Fruit fly (Drosophila melanogaster) whole organism, prepupa: Measurements from ENCODE around the gene Spn88Ea.

Source experiments
- Blimp-1 ChIP-seq: fragments of 200-800 bp; sonication (Bioruptor generic); optimal IDR thresholded peaks from 3 replicates; lab custom pipeline; 2017; ENCODE audit warnings: missing biosample characterization, missing genetic modification characterization, mild to moderate bottlenecking, moderate library complexity, missing genetic modification reagents
- CG10669 ChIP-seq: fragments of 200-800 bp; sonication (Bioruptor generic); optimal IDR thresholded peaks from 3 replicates; lab custom pipeline; 2018; ENCODE audit warnings: missing biosample characterization, mild to moderate bottlenecking, missing genetic modification characterization, moderate library complexity
- CG11294 ChIP-seq: fragments of 200-800 bp; sonication (Bioruptor generic); IDR thresholded peaks from 2 replicates; pipeline ENCODE4 v1.3.6; 2022; ENCODE audit warnings: missing biosample characterization, missing genetic modification characterization
- CG11762 ChIP-seq: fragments of 200-800 bp; sonication (Bioruptor generic); optimal IDR thresholded peaks from 3 replicates; lab custom pipeline; 2016; ENCODE audit warnings: missing biosample characterization, missing genetic modification characterization; ENCODE audit not compliant: insufficient read depth
- CG11902 ChIP-seq: fragments of 200-800 bp; sonication (Bioruptor generic); optimal IDR thresholded peaks from 3 replicates; lab custom pipeline; 2016; ENCODE audit warnings: missing biosample characterization, missing genetic modification characterization
- CG15336 ChIP-seq: fragments of 200-800 bp; sonication (Bioruptor generic); IDR thresholded peaks from 2 replicates; pipeline ENCODE4 v1.3.6; 2022; ENCODE audit warnings: missing biosample characterization, missing genetic modification characterization
- CG1621 ChIP-seq: fragments of 200-800 bp; sonication (Bioruptor generic); optimal IDR thresholded peaks from 3 replicates; lab custom pipeline; 2018; ENCODE audit warnings: missing biosample characterization, mild to moderate bottlenecking, missing genetic modification characterization
- CG16779 ChIP-seq: fragments of 200-800 bp; sonication (Bioruptor generic); optimal IDR thresholded peaks from 3 replicates; lab custom pipeline; 2017; ENCODE audit warnings: missing biosample characterization, mild to moderate bottlenecking, missing genetic modification characterization
- CG3032 ChIP-seq: fragments of 200-800 bp; optimal IDR thresholded peaks from 2 replicates; lab custom pipeline; 2019; ENCODE audit warnings: missing biosample characterization, mild to moderate bottlenecking, missing genetic modification characterization, moderate library complexity
- CG31627 ChIP-seq: fragments of 200-800 bp; sonication (Bioruptor generic); optimal IDR thresholded peaks from 3 replicates; lab custom pipeline; 2016; ENCODE audit warnings: missing biosample characterization, missing genetic modification characterization
- CG32006 ChIP-seq: fragments of 200-800 bp; sonication (Bioruptor generic); optimal IDR thresholded peaks from 3 replicates; lab custom pipeline; 2017; ENCODE audit warnings: missing biosample characterization, mild to moderate bottlenecking, missing genetic modification characterization
- CG34406 ChIP-seq: fragments of 200-800 bp; sonication (Bioruptor generic); optimal IDR thresholded peaks from 3 replicates; lab custom pipeline; 2016; ENCODE audit warnings: missing biosample characterization, missing genetic modification characterization
- CG3919 ChIP-seq: fragments of 200-800 bp; sonication (Bioruptor generic); optimal IDR thresholded peaks from 3 replicates; lab custom pipeline; 2016; ENCODE audit warnings: missing biosample characterization, missing genetic modification characterization
- CG4318 ChIP-seq: fragments of 200-800 bp; sonication (Bioruptor generic); optimal IDR thresholded peaks from 3 replicates; lab custom pipeline; 2017; ENCODE audit warnings: missing biosample characterization, mild to moderate bottlenecking, missing genetic modification characterization
- CG6276 ChIP-seq: fragments of 200-800 bp; sonication (Bioruptor generic); optimal IDR thresholded peaks from 2 replicates; lab custom pipeline; 2017; ENCODE audit warnings: missing biosample characterization, mild to moderate bottlenecking, missing genetic modification characterization
- CG6792 ChIP-seq: fragments of 200-800 bp; sonication (Bioruptor generic); optimal IDR thresholded peaks from 3 replicates; lab custom pipeline; 2016; ENCODE audit warnings: missing biosample characterization, missing genetic modification characterization
- CG6808 ChIP-seq: fragments of 200-800 bp; sonication (Bioruptor generic); optimal IDR thresholded peaks from 3 replicates; lab custom pipeline; 2017; ENCODE audit warnings: missing biosample characterization, missing genetic modification characterization, mild to moderate bottlenecking, moderate library complexity, missing genetic modification reagents
- CG6854 ChIP-seq: fragments of 200-800 bp; sonication (Bioruptor generic); optimal IDR thresholded peaks from 2 replicates; lab custom pipeline; 2017; ENCODE audit warnings: missing biosample characterization, mild to moderate bottlenecking, missing genetic modification characterization
- CG7368 ChIP-seq: fragments of 200-800 bp; sonication (Bioruptor generic); optimal IDR thresholded peaks from 3 replicates; lab custom pipeline; 2016; ENCODE audit warnings: missing biosample characterization, missing genetic modification characterization
- CG8319 ChIP-seq: fragments of 200-800 bp; sonication (Bioruptor generic); optimal IDR thresholded peaks from 3 replicates; lab custom pipeline; 2016; ENCODE audit warnings: missing biosample characterization, missing genetic modification characterization
- CG8632 ChIP-seq: fragments of 200-800 bp; sonication (Bioruptor generic); optimal IDR thresholded peaks from 3 replicates; lab custom pipeline; 2016; ENCODE audit warnings: missing biosample characterization, missing genetic modification characterization
- CG9139 ChIP-seq: fragments of 200-800 bp; sonication (Bioruptor generic); optimal IDR thresholded peaks from 3 replicates; lab custom pipeline; 2017; ENCODE audit warnings: missing biosample characterization, mild to moderate bottlenecking, missing genetic modification characterization
- Eip75B ChIP-seq: fragments of 200-800 bp; sonication (Bioruptor generic); optimal IDR thresholded peaks from 3 replicates; lab custom pipeline; 2016; ENCODE audit warnings: missing biosample characterization, missing genetic modification characterization
- Eip78C ChIP-seq: fragments of 200-800 bp; sonication (Bioruptor generic); peaks from one replicate; lab custom pipeline; 2016; ENCODE audit warnings: missing biosample characterization, missing genetic modification characterization
- Eip93F ChIP-seq: fragments of 200-800 bp; sonication (Bioruptor generic); optimal IDR thresholded peaks from 2 replicates; lab custom pipeline; 2016; ENCODE audit warnings: missing biosample characterization, mild to moderate bottlenecking, missing genetic modification characterization
- Ets21C ChIP-seq: fragments of 200-800 bp; sonication (Bioruptor generic); optimal IDR thresholded peaks from 3 replicates; lab custom pipeline; 2016; ENCODE audit warnings: missing biosample characterization, missing genetic modification characterization
- Ets96B ChIP-seq: fragments of 200-800 bp; optimal IDR thresholded peaks from 2 replicates; lab custom pipeline; 2019; ENCODE audit warnings: missing biosample characterization, mild to moderate bottlenecking, missing genetic modification characterization, moderate library complexity
- Gug ChIP-seq: fragments of 200-800 bp; sonication (Bioruptor generic); IDR thresholded peaks from 2 replicates; pipeline ENCODE4 v1.3.6; 2022; ENCODE audit warnings: missing biosample characterization, missing genetic modification characterization
- Hr39 ChIP-seq: fragments of 200-800 bp; sonication (Bioruptor generic); optimal IDR thresholded peaks from 2 replicates; lab custom pipeline; 2016; ENCODE audit warnings: missing biosample characterization, missing genetic modification characterization
- Hr4 ChIP-seq: fragments of 200-800 bp; sonication (Bioruptor generic); optimal IDR thresholded peaks from 3 replicates; lab custom pipeline; 2016; ENCODE audit warnings: missing biosample characterization, missing genetic modification characterization
- Lpt ChIP-seq: fragments of 200-800 bp; sonication (Bioruptor generic); optimal IDR thresholded peaks from 3 replicates; lab custom pipeline; 2016; ENCODE audit warnings: missing biosample characterization, missing genetic modification characterization
- Met ChIP-seq: fragments of 200-800 bp; sonication (Bioruptor generic); optimal IDR thresholded peaks from 3 replicates; lab custom pipeline; 2016; ENCODE audit warnings: missing biosample characterization, missing genetic modification characterization
- OdsH ChIP-seq: fragments of 200-800 bp; sonication (Bioruptor generic); optimal IDR thresholded peaks from 3 replicates; lab custom pipeline; 2016; ENCODE audit warnings: missing biosample characterization, missing genetic modification characterization
- Sox102F ChIP-seq: fragments of 200-800 bp; sonication (Bioruptor generic); optimal IDR thresholded peaks from 2 replicates; lab custom pipeline; 2016; ENCODE audit warnings: missing biosample characterization, mild to moderate bottlenecking, missing genetic modification characterization
- Sox15 ChIP-seq: fragments of 200-800 bp; sonication (Bioruptor generic); optimal IDR thresholded peaks from 3 replicates; lab custom pipeline; 2016; ENCODE audit warnings: missing biosample characterization, missing genetic modification characterization
- achi ChIP-seq: fragments of 200-800 bp; sonication (Bioruptor generic); optimal IDR thresholded peaks from 3 replicates; lab custom pipeline; 2016; ENCODE audit warnings: missing biosample characterization, missing genetic modification characterization
- acj6 ChIP-seq: fragments of 200-800 bp; sonication (Bioruptor generic); optimal IDR thresholded peaks from 3 replicates; lab custom pipeline; 2016; ENCODE audit warnings: missing biosample characterization, missing genetic modification characterization
- cyc ChIP-seq: fragments of 200-800 bp; sonication (Bioruptor generic); optimal IDR thresholded peaks from 3 replicates; lab custom pipeline; 2016; ENCODE audit warnings: missing biosample characterization, missing genetic modification characterization
- dac ChIP-seq: fragments of 200-800 bp; sonication (Bioruptor generic); optimal IDR thresholded peaks from 2 replicates; lab custom pipeline; 2017; ENCODE audit warnings: missing biosample characterization, mild to moderate bottlenecking, missing genetic modification characterization
- dsx ChIP-seq: fragments of 200-800 bp; optimal IDR thresholded peaks from 3 replicates; lab custom pipeline; 2019; ENCODE audit warnings: missing biosample characterization, mild to moderate bottlenecking, missing genetic modification characterization, moderate library complexity; ENCODE audit not compliant: poor library complexity, severe bottlenecking
- eg ChIP-seq: fragments of 200-800 bp; sonication (Bioruptor generic); IDR thresholded peaks from 3 replicates; pipeline ENCODE4 v1.3.6; 2022; ENCODE audit warnings: missing biosample characterization, missing genetic modification characterization
- esn ChIP-seq: fragments of 200-800 bp; sonication (Bioruptor generic); optimal IDR thresholded peaks from 2 replicates; lab custom pipeline; 2016; ENCODE audit warnings: missing biosample characterization, mild to moderate bottlenecking, missing genetic modification characterization, moderate library complexity
- fd59A ChIP-seq: fragments of 200-800 bp; sonication (Bioruptor generic); optimal IDR thresholded peaks from 2 replicates; lab custom pipeline; 2017; ENCODE audit warnings: missing biosample characterization, mild to moderate bottlenecking, missing genetic modification characterization, missing genetic modification reagents
- fkh ChIP-seq: fragments of 200-800 bp; sonication (Bioruptor generic); optimal IDR thresholded peaks from 3 replicates; lab custom pipeline; 2017; ENCODE audit warnings: missing biosample characterization, mild to moderate bottlenecking, missing genetic modification characterization, moderate library complexity
- lz ChIP-seq: fragments of 200-800 bp; sonication (Bioruptor generic); optimal IDR thresholded peaks from 3 replicates; lab custom pipeline; 2016; ENCODE audit warnings: missing biosample characterization, missing genetic modification characterization
- net ChIP-seq: fragments of 200-800 bp; sonication (Bioruptor generic); optimal IDR thresholded peaks from 3 replicates; lab custom pipeline; 2016; ENCODE audit warnings: missing biosample characterization, missing genetic modification characterization
- salr ChIP-seq, 2 experiments: fragments of 200-800 bp; sonication (Bioruptor generic); optimal IDR thresholded peaks; 3 replicates each; lab custom pipeline; 2016 to 2018; ENCODE audit warnings: missing biosample characterization in 2 of 2, missing genetic modification characterization in 2 of 2, mild to moderate bottlenecking in 1 of 2
- spab ChIP-seq: fragments of 200-800 bp; sonication (Bioruptor generic); optimal IDR thresholded peaks from 2 replicates; lab custom pipeline; 2017; ENCODE audit warnings: missing biosample characterization, mild to moderate bottlenecking, missing genetic modification characterization, missing genetic modification reagents
- ss ChIP-seq, 2 experiments: fragments of 200-800 bp; sonication (Bioruptor generic); optimal IDR thresholded peaks; 2 replicates in 1 of 2; 3 replicates in 1 of 2; lab custom pipeline; 2017 to 2018; ENCODE audit warnings: mild to moderate bottlenecking in 2 of 2, missing biosample characterization in 2 of 2, missing genetic modification characterization in 2 of 2, moderate library complexity in 1 of 2
- topi ChIP-seq: fragments of 200-800 bp; sonication (Bioruptor generic); optimal IDR thresholded peaks from 3 replicates; lab custom pipeline; 2016; ENCODE audit warnings: missing biosample characterization, missing genetic modification characterization
- vri ChIP-seq: fragments of 200-800 bp; sonication (Bioruptor generic); optimal IDR thresholded peaks from 3 replicates; lab custom pipeline; 2016; ENCODE audit warnings: missing biosample characterization, mild to moderate bottlenecking, missing genetic modification characterization

Gene Spn88Ea

DNA sequence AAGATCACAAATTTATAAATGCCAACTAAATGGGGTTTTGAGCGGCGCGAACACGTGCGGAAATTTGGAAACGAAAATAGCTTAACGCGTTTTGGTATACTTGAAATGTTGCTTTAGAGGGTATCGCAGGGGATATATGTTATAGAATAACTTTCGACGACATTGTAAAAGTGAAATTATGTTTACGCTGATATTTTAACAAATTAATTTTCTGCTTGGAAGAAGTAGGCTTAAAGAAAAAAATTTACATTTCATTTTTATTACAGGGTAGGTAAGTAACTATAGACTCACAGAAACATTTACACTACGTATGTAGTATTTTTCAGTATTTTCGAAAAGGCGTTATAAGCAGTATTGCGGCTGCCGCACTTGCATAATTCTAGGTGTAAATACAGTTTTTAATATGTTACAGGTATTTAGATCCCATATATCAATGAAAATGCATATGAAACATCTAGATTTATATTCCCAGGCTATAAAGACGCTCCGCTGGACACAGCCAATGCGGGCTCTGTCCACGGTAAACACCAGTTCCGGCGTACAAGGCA is 23.2 kb upstream of the Spn88Ea start, which contains the start of the genes Art3 and mRpS10:
Gene Art3 (minus strand): TSS at position 80 of the 548 bp plus-strand sequence.
Gene mRpS10 (plus strand): TSS at position 337 of the 548 bp plus-strand sequence.
- TF ChIP-seq CG11294 (GFP tag; lab: Robert Waterston, UW): peak; percentile 100
- peak; percentile 99 for TF ChIP-seq CG6808 (GFP tag; lab: Kevin White, UChicago)
- TF ChIP-seq Sox15 (GFP tag; lab: Kevin White, UChicago): peak; percentile 100
- TF ChIP-seq CG6854: peak; percentile 99
- TF ChIP-seq CG11762: peak; percentile 100
- TF ChIP-seq OdsH (GFP tag; lab: Kevin White, UChicago): peak; percentile 100
- peak; percentile 100 for TF ChIP-seq lz (GFP tag; lab: Kevin White, UChicago)
- peak; percentile 98 for TF ChIP-seq Blimp-1
- TF ChIP-seq CG9139: peak; percentile 99
- peak; percentile 100 for TF ChIP-seq cyc (GFP tag; lab: Kevin White, UChicago)
- TF ChIP-seq CG4318 (GFP tag; lab: Kevin White, UChicago): peak; percentile 100
- TF ChIP-seq ss (GFP tag; optimal IDR thresholded peaks at IDR 0.05; lab: Kevin White, UChicago): peak; percentile 99 to 100
- peak; percentile 98 for TF ChIP-seq dac (GFP tag; lab: Kevin White, UChicago)
- TF ChIP-seq vri (GFP tag; lab: Kevin White, UChicago): peak; percentile 99
- TF ChIP-seq spab (GFP tag; lab: Kevin White, UChicago): peak; percentile 100
- peak; percentile 100 for TF ChIP-seq Met (GFP tag; lab: Kevin White, UChicago)
- peak; percentile 99 for TF ChIP-seq CG16779
- peak; percentile 100 for TF ChIP-seq acj6
- TF ChIP-seq dsx (GFP tag; lab: Kevin White, UChicago): peak; percentile 99
- peak; percentile 100 for TF ChIP-seq Eip78C
- TF ChIP-seq CG7368 (GFP tag; lab: Kevin White, UChicago): peak; percentile 100
- peak; percentile 100 for TF ChIP-seq eg
- peak; percentile 100 for TF ChIP-seq CG10669
- peak; percentile 100 for TF ChIP-seq Lpt (GFP tag; lab: Kevin White, UChicago)
- peak; percentile 100 for TF ChIP-seq Hr4 (GFP tag; lab: Kevin White, UChicago)
- peak; percentile 100 for TF ChIP-seq CG31627 (GFP tag; lab: Kevin White, UChicago)
- TF ChIP-seq CG15336: peak; percentile 100
- TF ChIP-seq Gug (GFP tag; lab: Robert Waterston, UW): peak; percentile 100
- TF ChIP-seq CG8632 (GFP tag; lab: Kevin White, UChicago): peak; percentile 100
- TF ChIP-seq esn (GFP tag; lab: Kevin White, UChicago): peak; percentile 100
- peak; percentile 99 for TF ChIP-seq CG1621 (tag; lab: Kevin White, UChicago)
- peak; percentile 99 for TF ChIP-seq achi (GFP tag; lab: Kevin White, UChicago)
- TF ChIP-seq CG6276: peak; percentile 99
- TF ChIP-seq CG32006: peak; percentile 100
- TF ChIP-seq CG8319 (GFP tag; lab: Kevin White, UChicago): peak; percentile 100
- TF ChIP-seq Eip75B (GFP tag; lab: Kevin White, UChicago): peak; percentile 100
- peak; percentile 100 for TF ChIP-seq fd59A
- peak; percentile 100 for TF ChIP-seq CG34406
- TF ChIP-seq salr (GFP tag; optimal IDR thresholded peaks at IDR 0.05; lab: Kevin White, UChicago): peak; percentile 100
- TF ChIP-seq Hr39 (GFP tag; lab: Kevin White, UChicago): peak; percentile 100
- TF ChIP-seq CG3032 (tag; lab: Kevin White, UChicago): peak; percentile 100
- peak; percentile 100 for TF ChIP-seq Ets96B
- peak; percentile 100 for TF ChIP-seq Ets21C (GFP tag; lab: Kevin White, UChicago)
- peak; percentile 98 for TF ChIP-seq Eip93F (GFP tag; lab: Kevin White, UChicago)
- peak; percentile 100 for TF ChIP-seq CG11902 (GFP tag; lab: Kevin White, UChicago)
- TF ChIP-seq net: peak; percentile 100
- peak; percentile 99 for TF ChIP-seq Sox102F (GFP tag; lab: Kevin White, UChicago)
- peak; percentile 100 for TF ChIP-seq topi
- TF ChIP-seq CG6792 (GFP tag; lab: Kevin White, UChicago): peak; percentile 100
- peak; percentile 97 for TF ChIP-seq fkh (GFP tag; lab: Kevin White, UChicago)
- peak; percentile 100 for TF ChIP-seq CG3919 (GFP tag; lab: Kevin White, UChicago)
